Worm (Caenorhabditis elegans) whole organism, L3 larva: ENCODE results near the gene ncx-10.

Experiments
- ceh-28 ChIP-seq: fragments of 150-350 bp; optimal IDR thresholded peaks from 2 replicates; lab custom pipeline; 2014; ENCODE audit warnings: missing biosample characterization, missing genetic modification reagents, missing genetic modification characterization
- ceh-9 ChIP-seq: sonication (generic microtip); optimal IDR thresholded peaks from 2 replicates; lab custom pipeline; 2018; ENCODE audit warnings: missing biosample characterization, missing genetic modification characterization
- egl-27 ChIP-seq: sonication (generic microtip); optimal IDR thresholded peaks from 4 replicates; lab custom pipeline; 2017; ENCODE audit warnings: missing biosample characterization, missing genetic modification reagents, missing genetic modification characterization
- egl-5 ChIP-seq: fragments of 150-350 bp; optimal IDR thresholded peaks from 2 replicates; lab custom pipeline; 2017; ENCODE audit warnings: missing biosample characterization, missing genetic modification reagents, missing genetic modification characterization, inconsistent platforms
- elt-1 ChIP-seq: fragments of 150-350 bp; optimal IDR thresholded peaks from 2 replicates; lab custom pipeline; 2014; ENCODE audit warnings: missing biosample characterization, missing genetic modification characterization
- elt-2 ChIP-seq: sonication (generic microtip); optimal IDR thresholded peaks from 2 replicates; lab custom pipeline; 2016; ENCODE audit warnings: missing genetic modification reagents, mild to moderate bottlenecking, missing genetic modification characterization, missing compliant biosample characterization
- elt-3 ChIP-seq, 3 experiments: fragments of 150-350 bp in 1 of 3; sonication (generic microtip) in 2 of 3; optimal IDR thresholded peaks; 2 replicates in 2 of 3; 4 replicates in 1 of 3; lab custom pipeline; 2014 to 2017; ENCODE audit warnings: missing biosample characterization in 3 of 3, missing genetic modification characterization in 3 of 3
- fkh-10 ChIP-seq: sonication (generic microtip); optimal IDR thresholded peaks from 2 replicates; lab custom pipeline; 2017; ENCODE audit warnings: missing biosample characterization, missing genetic modification reagents, missing genetic modification characterization
- hmg-11 ChIP-seq: sonication (generic microtip); optimal IDR thresholded peaks from 2 replicates; lab custom pipeline; 2016; ENCODE audit warnings: missing genetic modification characterization, missing compliant biosample characterization
- lin-15B ChIP-seq: fragments of 150-350 bp; optimal IDR thresholded peaks from 2 replicates; lab custom pipeline; 2014; ENCODE audit warnings: missing biosample characterization, missing genetic modification characterization
- lin-39 ChIP-seq: fragments of 150-350 bp; optimal IDR thresholded peaks from 2 replicates; lab custom pipeline; 2018; ENCODE audit warnings: missing biosample characterization, missing genetic modification reagents, missing genetic modification characterization
- lsy-12 ChIP-seq: sonication (generic microtip); optimal IDR thresholded peaks from 2 replicates; lab custom pipeline; 2016; ENCODE audit warnings: mild to moderate bottlenecking, missing genetic modification characterization, missing compliant biosample characterization
- nfya-1 ChIP-seq: sonication (generic microtip); optimal IDR thresholded peaks from 2 replicates; lab custom pipeline; 2017; ENCODE audit warnings: missing genetic modification characterization, mild to moderate bottlenecking, missing compliant biosample characterization, antibody characterized with exemption, moderate library complexity; ENCODE audit not compliant: insufficient read depth
- nhr-11 ChIP-seq: fragments of 150-350 bp; optimal IDR thresholded peaks from 2 replicates; lab custom pipeline; 2014; ENCODE audit warnings: missing biosample characterization, missing genetic modification characterization
- nhr-12 ChIP-seq: fragments of 150-350 bp; optimal IDR thresholded peaks from 2 replicates; lab custom pipeline; 2014; ENCODE audit warnings: missing biosample characterization, missing genetic modification characterization
- nhr-23 ChIP-seq: fragments of 150-350 bp; optimal IDR thresholded peaks from 2 replicates; lab custom pipeline; 2014; ENCODE audit warnings: missing biosample characterization, missing genetic modification reagents, missing genetic modification characterization
- nhr-237 ChIP-seq: fragments of 150-350 bp; optimal IDR thresholded peaks from 2 replicates; lab custom pipeline; 2014; ENCODE audit warnings: missing biosample characterization, missing genetic modification characterization
- nhr-25 ChIP-seq: sonication (generic microtip); optimal IDR thresholded peaks from 2 replicates; lab custom pipeline; 2017; ENCODE audit warnings: missing biosample characterization, missing genetic modification characterization
- nhr-43 ChIP-seq: sonication (generic microtip); optimal IDR thresholded peaks from 2 replicates; lab custom pipeline; 2016; ENCODE audit warnings: mild to moderate bottlenecking, missing genetic modification characterization, missing compliant biosample characterization; ENCODE audit not compliant: poor library complexity, severe bottlenecking
- nhr-67 ChIP-seq: fragments of 150-350 bp; optimal IDR thresholded peaks from 2 replicates; lab custom pipeline; 2014; ENCODE audit warnings: missing biosample characterization, missing genetic modification characterization
- nhr-77 ChIP-seq: fragments of 150-350 bp; optimal IDR thresholded peaks from 2 replicates; lab custom pipeline; 2014; ENCODE audit warnings: missing biosample characterization, missing genetic modification characterization
- pha-4 ChIP-seq: fragments of 150-350 bp; optimal IDR thresholded peaks from 2 replicates; lab custom pipeline; 2014; ENCODE audit warnings: missing biosample characterization, missing genetic modification reagents, missing genetic modification characterization
- pqm-1 ChIP-seq: fragments of 150-350 bp; optimal IDR thresholded peaks from 2 replicates; lab custom pipeline; 2017; ENCODE audit warnings: missing biosample characterization, missing genetic modification characterization, inconsistent platforms
- sea-2 ChIP-seq: fragments of 150-350 bp; sonication (generic microtip); optimal IDR thresholded peaks from 4 replicates; lab custom pipeline; 2014; ENCODE audit warnings: missing biosample characterization, missing genetic modification reagents, missing genetic modification characterization
- skn-1 ChIP-seq: fragments of 150-350 bp; optimal IDR thresholded peaks from 2 replicates; lab custom pipeline; 2014; ENCODE audit warnings: missing biosample characterization, missing genetic modification characterization
- snpc-4 ChIP-seq: fragments of 150-350 bp; optimal IDR thresholded peaks from 2 replicates; lab custom pipeline; 2014; ENCODE audit warnings: missing biosample characterization, missing genetic modification characterization
- unc-39 ChIP-seq: sonication (generic microtip); optimal IDR thresholded peaks from 4 replicates; lab custom pipeline; 2017; ENCODE audit warnings: missing biosample characterization, missing genetic modification characterization
- zag-1 ChIP-seq: fragments of 150-350 bp; optimal IDR thresholded peaks from 2 replicates; lab custom pipeline; 2014; ENCODE audit warnings: missing biosample characterization, missing genetic modification characterization
- ztf-11 ChIP-seq: fragments of 150-350 bp; optimal IDR thresholded peaks from 2 replicates; lab custom pipeline; 2014; ENCODE audit warnings: missing biosample characterization, missing genetic modification characterization
- ztf-4 ChIP-seq: fragments of 150-350 bp; optimal IDR thresholded peaks from 2 replicates; lab custom pipeline; 2014; ENCODE audit warnings: missing biosample characterization, missing genetic modification characterization

The ncx-10 gene

DNA sequence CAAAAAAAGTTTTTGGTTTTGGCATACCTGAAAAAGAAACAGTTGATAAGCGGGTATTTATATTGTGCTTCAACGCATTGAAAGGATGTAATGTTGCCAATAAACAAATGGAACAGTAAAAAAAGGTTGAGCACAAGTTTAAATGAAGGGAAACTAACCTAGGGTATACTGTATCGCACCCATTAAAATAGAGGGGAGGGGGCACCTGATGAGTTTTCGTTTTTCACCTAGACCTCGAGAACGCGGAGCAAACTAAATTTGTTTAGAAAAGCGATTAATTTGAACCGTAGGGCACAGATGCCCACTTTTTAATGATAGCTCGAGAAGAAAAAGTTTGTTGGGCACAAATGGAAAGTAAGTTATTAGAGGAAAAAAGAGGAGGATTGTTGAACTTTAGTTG, at the start of gene ncx-10:
TSS of gene ncx-10 (minus strand) at position 101 of the 400 bp plus-strand sequence.
- TF ChIP-seq unc-39 (tag; lab: Kevin White, UChicago) (no peak), nhr-67 (no peak), sea-2 (GFP tag; lab: Kevin White, UChicago) (no peak)

DNA sequence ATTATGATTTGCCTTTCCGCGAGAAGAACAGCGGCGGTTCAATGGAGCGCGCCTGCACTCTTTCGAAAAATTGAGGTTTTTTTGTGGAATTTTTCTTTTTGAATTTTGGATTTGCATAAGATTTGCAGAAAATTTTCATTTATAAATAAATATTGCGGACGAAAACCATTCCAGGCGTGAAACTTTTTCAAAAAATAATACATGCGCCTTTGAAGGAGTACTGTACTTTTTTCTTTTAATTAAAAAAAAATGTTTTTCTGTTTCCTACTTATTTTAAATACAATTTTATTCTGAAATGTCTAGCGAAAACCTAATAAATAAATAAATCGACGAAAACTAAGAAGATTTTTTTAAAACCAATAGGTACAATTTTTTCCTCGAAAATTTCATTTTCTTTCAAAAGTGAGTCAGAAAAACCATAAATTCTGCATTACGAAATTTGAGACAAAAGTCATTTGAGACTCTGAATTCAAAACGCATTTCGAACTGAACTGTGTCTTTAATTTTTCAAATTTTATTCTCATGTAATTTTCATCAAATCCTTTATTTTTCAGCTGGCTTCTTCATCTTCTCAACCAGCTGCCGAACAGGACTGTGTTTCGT, 48.2 kb upstream of the ncx-10 start, which contains the start of gene F26D11.1:
TSS of gene F26D11.1 (plus strand) at position 553 of the 603 bp plus-strand sequence.
- no peak for TF ChIP-seq hmg-11 (tag; lab: Kevin White, UChicago)
- TF ChIP-seq ztf-4 (tag; lab: Kevin White, UChicago), result no peak
- TF ChIP-seq ceh-9 (tag; lab: Kevin White, UChicago), result no peak
- TF ChIP-seq egl-27 (tag; lab: Kevin White, UChicago), result no peak
- TF ChIP-seq nhr-23 (tag; lab: Kevin White, UChicago), result no peak
- TF ChIP-seq zag-1 (tag; lab: Kevin White, UChicago), result no peak
- TF ChIP-seq ztf-11 (tag; lab: Kevin White, UChicago), result no peak
- no peak for TF ChIP-seq nhr-43 (tag; lab: Kevin White, UChicago)
- no peak for TF ChIP-seq nhr-77 (tag; lab: Kevin White, UChicago)

DNA sequence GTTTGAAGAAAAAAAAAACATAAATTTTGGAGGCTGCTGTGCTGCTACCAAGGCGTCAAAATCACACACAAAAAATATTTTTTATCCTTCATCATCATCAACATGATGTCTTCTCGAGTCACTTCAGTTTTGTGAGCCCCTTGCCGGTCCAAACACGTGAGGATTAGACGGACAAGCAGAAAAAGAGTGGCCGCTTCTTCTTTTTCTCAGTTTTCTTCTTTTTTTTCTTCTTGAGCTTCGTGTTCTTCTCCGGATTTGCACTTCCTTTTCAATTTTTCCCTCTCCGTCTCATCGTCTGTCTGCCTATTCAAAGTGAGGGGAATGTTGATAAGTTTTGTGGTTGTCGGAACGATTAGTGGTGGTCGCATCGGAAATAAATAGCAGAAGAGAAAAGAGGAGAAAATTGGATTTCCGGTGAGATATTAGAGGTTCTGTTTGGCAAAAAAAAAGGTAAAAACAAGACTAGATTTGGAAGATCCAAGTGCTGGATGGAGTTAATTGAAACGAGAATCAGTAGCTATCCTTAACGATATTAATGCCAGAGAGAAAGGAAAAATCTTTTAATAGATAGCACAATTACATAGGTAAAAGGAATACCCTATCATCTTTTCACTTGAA, 47.6 kb upstream of the ncx-10 start:
- no peak for TF ChIP-seq elt-2 (tag; lab: Kevin White, UChicago)
- TF ChIP-seq nfya-1 (tag; lab: Kevin White, UChicago), result peak; percentile 56
- TF ChIP-seq elt-3 (tag; optimal IDR thresholded peaks at IDR 0.05; lab: Kevin White, UChicago), result no peak
- TF ChIP-seq snpc-4 (tag; lab: Kevin White, UChicago), result peak; percentile 43
- TF ChIP-seq lin-39 (tag; lab: Kevin White, UChicago), result peak; percentile 77
- peak; percentile 34 for TF ChIP-seq fkh-10 (GFP tag; lab: Kevin White, UChicago)
- TF ChIP-seq elt-1, result peak; percentile 43
- peak; percentile 30 for TF ChIP-seq lin-15B (tag; lab: Kevin White, UChicago)

DNA sequence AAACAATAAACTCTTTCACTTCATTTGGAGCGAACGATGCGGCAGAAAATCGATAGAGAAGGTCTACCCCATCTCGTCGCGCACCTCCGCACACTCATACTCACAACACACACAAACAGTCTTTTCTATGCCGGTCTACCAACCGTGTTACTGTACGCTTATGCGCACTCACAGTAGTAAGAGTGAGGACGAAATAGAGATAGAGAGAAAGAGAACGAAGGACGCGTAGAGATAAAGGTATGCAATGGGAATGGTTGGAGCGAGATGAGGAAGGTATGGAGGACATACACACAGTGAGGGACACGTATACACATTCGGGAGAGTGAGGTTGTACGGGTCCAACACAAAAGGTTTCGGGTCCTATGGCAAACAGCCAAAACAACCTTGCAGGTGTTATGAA, 45.9 kb upstream of the ncx-10 start:
- TF ChIP-seq lin-39 (tag; lab: Kevin White, UChicago), result peak; percentile 1
- TF ChIP-seq elt-3 (tag; optimal IDR thresholded peaks at IDR 0.05; lab: Kevin White, UChicago), result no peak
- TF ChIP-seq ceh-9 (tag; lab: Kevin White, UChicago), result no peak
- TF ChIP-seq pqm-1 (tag; lab: Kevin White, UChicago), result peak; percentile 12
- no peak for TF ChIP-seq nhr-237 (tag; lab: Kevin White, UChicago)
- TF ChIP-seq egl-5 (tag; lab: Kevin White, UChicago), result no peak
- TF ChIP-seq ztf-11 (tag; lab: Kevin White, UChicago), result no peak
- no peak for TF ChIP-seq nhr-12
- TF ChIP-seq pha-4 (tag; lab: Kevin White, UChicago), result peak; percentile 73
- peak; percentile 31 for TF ChIP-seq elt-2 (tag; lab: Kevin White, UChicago)
- peak; percentile 14 for TF ChIP-seq lin-15B (tag; lab: Kevin White, UChicago)
- TF ChIP-seq nhr-25 (tag; lab: Kevin White, UChicago), result peak; percentile 93
- TF ChIP-seq ztf-4 (tag; lab: Kevin White, UChicago), result no peak
- TF ChIP-seq nhr-43 (tag; lab: Kevin White, UChicago), result no peak
- no peak for TF ChIP-seq lsy-12
- TF ChIP-seq nhr-77 (tag; lab: Kevin White, UChicago), result no peak
- TF ChIP-seq ceh-28 (tag; lab: Kevin White, UChicago), result peak; percentile 45
- TF ChIP-seq nhr-23 (tag; lab: Kevin White, UChicago), result peak; percentile 55
- TF ChIP-seq snpc-4 (tag; lab: Kevin White, UChicago), result no peak
- no peak for TF ChIP-seq zag-1 (tag; lab: Kevin White, UChicago)
- peak; percentile 32 for TF ChIP-seq hmg-11 (tag; lab: Kevin White, UChicago)
- peak; percentile 32 for TF ChIP-seq nfya-1 (tag; lab: Kevin White, UChicago)
- no peak for TF ChIP-seq skn-1 (tag; lab: Kevin White, UChicago)
- TF ChIP-seq nhr-11 (tag; lab: Kevin White, UChicago), result no peak
- TF ChIP-seq, all 47 proteins: peak for 10
